Worm (Caenorhabditis elegans): ENCODE results near the gene ZK354.8.

DNA sequence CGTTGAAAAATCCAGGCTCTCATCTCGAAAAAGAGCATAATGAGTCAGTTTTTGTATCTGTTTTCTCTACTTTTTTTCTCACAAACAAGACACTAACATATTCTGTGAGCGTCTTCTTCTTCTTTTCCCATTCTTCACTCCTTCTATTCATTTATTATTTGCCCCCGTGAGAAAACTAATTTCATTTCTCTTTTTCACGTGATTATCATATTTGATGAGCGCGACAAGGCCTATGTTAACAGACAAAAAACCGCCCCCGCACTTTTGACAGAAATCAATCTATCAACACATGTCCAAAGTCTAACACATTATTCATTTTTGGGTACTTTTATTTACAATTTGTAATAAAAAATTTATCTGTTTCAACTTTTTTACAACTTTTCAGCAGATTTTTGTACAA lies 31.7 kb upstream of the ZK354.8 start:
- TF ChIP-seq nhr-237 (tag; optimal IDR thresholded peaks at IDR 0.05) (no peak), lin-13 (tag; optimal IDR thresholded peaks at IDR 0.05) (no peak), pha-4 (tag; optimal IDR thresholded peaks at IDR 0.05) (no peak), elt-1 (tag; optimal IDR thresholded peaks at IDR 0.05; ENCODE audit: borderline replicate concordance, insufficient read depth) (no peak), M03D4.4 (tag; optimal IDR thresholded peaks at IDR 0.05) (no peak), lin-32 (GFP tag; optimal IDR thresholded peaks at IDR 0.05) (no peak), lsy-2 (tag; optimal IDR thresholded peaks at IDR 0.05) (no peak), blmp-1 (tag; optimal IDR thresholded peaks at IDR 0.05) (no peak)
